Fruit fly (Drosophila melanogaster): ENCODE data around the gene CG6770.

CG6770 gene

dm6 chr2L:12046856-12047230, 925 bp upstream of the CG6770 start:
- TF ChIP-seq Abd-B (GFP tag; optimal IDR thresholded peaks at IDR 0.05) (no peak), Jra (GFP tag; optimal IDR thresholded peaks at IDR 0.05) (no peak), rgr (GFP tag; optimal IDR thresholded peaks at IDR 0.05) (no peak), sage (GFP tag; optimal IDR thresholded peaks at IDR 0.05) (no peak), jim (GFP tag; optimal IDR thresholded peaks at IDR 0.05) (no peak), Mio (GFP tag; optimal IDR thresholded peaks at IDR 0.05) (no peak), Hnf4 (GFP tag; optimal IDR thresholded peaks at IDR 0.05) (no peak), CG9705 (GFP tag; optimal IDR thresholded peaks at IDR 0.05) (no peak), sv (GFP tag; optimal IDR thresholded peaks at IDR 0.05) (no peak), Vsx2 (GFP tag; optimal IDR thresholded peaks at IDR 0.05; ENCODE audit: partially characterized antibody) (no peak), br (GFP tag; optimal IDR thresholded peaks at IDR 0.05) (no peak), Rel (GFP tag; optimal IDR thresholded peaks at IDR 0.05) (no peak), Rel (tag; optimal IDR thresholded peaks at IDR 0.05) (no peak), usp (GFP tag; optimal IDR thresholded peaks at IDR 0.05) (no peak), HLH106 (tag; optimal IDR thresholded peaks at IDR 0.05) (no peak)

- TF ChIP-seq Vsx2 (GFP tag; optimal IDR thresholded peaks at IDR 0.05; ENCODE audit: partially characterized antibody) (peak; percentile 18), lola (GFP tag; optimal IDR thresholded peaks at IDR 0.05) (peak; percentile 59), CG9705 (GFP tag; optimal IDR thresholded peaks at IDR 0.05) (no peak), psq (GFP tag; optimal IDR thresholded peaks at IDR 0.05) (peak; percentile 95)
Observed at dm6 chr2L:12045578-12045940, 359 bp downstream of the CG6770 start.

dm6 chr2L:12044613-12045350, 1.1 kb downstream of the CG6770 start, which contains the start of gene CG6785:
TSS of gene CG6785 (minus strand) at chr2L:12045200.
- peak; percentile 86 for TF ChIP-seq Sp1 (GFP tag; optimal IDR thresholded peaks at IDR 0.05)
- TF ChIP-seq lola (GFP tag; optimal IDR thresholded peaks at IDR 0.05) = no peak
- TF ChIP-seq Vsx2 (GFP tag; optimal IDR thresholded peaks at IDR 0.05; ENCODE audit: partially characterized antibody) = no peak
- peak; percentile 2 for TF ChIP-seq dsf (GFP tag; optimal IDR thresholded peaks at IDR 0.05; ENCODE audit: borderline replicate concordance)
- peak; percentile 83 for TF ChIP-seq brk (GFP tag; optimal IDR thresholded peaks at IDR 0.05)
- TF ChIP-seq N (GFP tag; optimal IDR thresholded peaks at IDR 0.05) = no peak
- peak; percentile 67 for TF ChIP-seq sage (GFP tag; optimal IDR thresholded peaks at IDR 0.05)
- TF ChIP-seq Hr78 (GFP tag; optimal IDR thresholded peaks at IDR 0.05) = no peak
- peak; percentile 84 for TF ChIP-seq fru (GFP tag; optimal IDR thresholded peaks at IDR 0.05)
- no peak for TF ChIP-seq Dfd (GFP tag; optimal IDR thresholded peaks at IDR 0.05)
- TF ChIP-seq GATAd (GFP tag; optimal IDR thresholded peaks at IDR 0.05) = no peak
- peak; percentile 91 for TF ChIP-seq h (GFP tag; optimal IDR thresholded peaks at IDR 0.05)
- TF ChIP-seq foxo (GFP tag; optimal IDR thresholded peaks at IDR 0.05) = peak; percentile 66 to 84
- peak; percentile 69 for TF ChIP-seq HLH106 (tag; optimal IDR thresholded peaks at IDR 0.05)
- peak; percentile 33 for TF ChIP-seq Rel (GFP tag; optimal IDR thresholded peaks at IDR 0.05)
- TF ChIP-seq Rel (tag; optimal IDR thresholded peaks at IDR 0.05) = peak; percentile 73
- TF ChIP-seq OdsH (GFP tag; optimal IDR thresholded peaks at IDR 0.05) = peak; percentile 90
- TF ChIP-seq Hr83 (GFP tag; optimal IDR thresholded peaks at IDR 0.05; ENCODE audit: poor library complexity, severe bottlenecking) = peak; percentile 94
- TF ChIP-seq tai (GFP tag; optimal IDR thresholded peaks at IDR 0.05) = no peak
- peak; percentile 60 for TF ChIP-seq psq (GFP tag; optimal IDR thresholded peaks at IDR 0.05)
- TF ChIP-seq ey (GFP tag; optimal IDR thresholded peaks at IDR 0.05) = peak; percentile 76
- TF ChIP-seq Abd-B (GFP tag; optimal IDR thresholded peaks at IDR 0.05) = no peak
- TF ChIP-seq woc (GFP tag; optimal IDR thresholded peaks at IDR 0.05) = peak; percentile 49
- peak; percentile 33 for TF ChIP-seq Mio (GFP tag; optimal IDR thresholded peaks at IDR 0.05)
- TF ChIP-seq rgr (GFP tag; optimal IDR thresholded peaks at IDR 0.05) = peak; percentile 92
- TF ChIP-seq dl (GFP tag; optimal IDR thresholded peaks at IDR 0.05; ENCODE audit: insufficient read depth in 1 of 2, partially characterized antibody in 2 of 2) = peak in 1 of 2 experiments; percentile 9
- peak; percentile 84 for TF ChIP-seq br (GFP tag; optimal IDR thresholded peaks at IDR 0.05)
- no peak for TF ChIP-seq Myc (optimal IDR thresholded peaks at IDR 0.05)
- TF ChIP-seq usp (GFP tag; optimal IDR thresholded peaks at IDR 0.05) = no peak
- peak; percentile 71 for TF ChIP-seq jim (GFP tag; optimal IDR thresholded peaks at IDR 0.05)
- TF ChIP-seq Hnf4 (GFP tag; optimal IDR thresholded peaks at IDR 0.05) = peak; percentile 85
- no peak for TF ChIP-seq CrebA (GFP tag; optimal IDR thresholded peaks at IDR 0.05; ENCODE audit: borderline replicate concordance)
- TF ChIP-seq dmrt93B (GFP tag; optimal IDR thresholded peaks at IDR 0.05) = peak; percentile 5
- peak; percentile 72 for TF ChIP-seq CG32264 (GFP tag; optimal IDR thresholded peaks at IDR 0.05)
- peak; percentile 74 for TF ChIP-seq Jra (GFP tag; optimal IDR thresholded peaks at IDR 0.05)
- no peak for TF ChIP-seq pan (optimal IDR thresholded peaks at IDR 0.05)
- TF ChIP-seq sv (GFP tag; optimal IDR thresholded peaks at IDR 0.05) = peak; percentile 64
- TF ChIP-seq Dif (GFP tag; optimal IDR thresholded peaks at IDR 0.05; ENCODE audit: partially characterized antibody) = peak; percentile 71
- TF ChIP-seq CG9705 (GFP tag; optimal IDR thresholded peaks at IDR 0.05) = peak; percentile 54

Measured in whole organism, wandering third instar larva.